Worm (Caenorhabditis elegans): ENCODE results near the gene sri-45.

DNA sequence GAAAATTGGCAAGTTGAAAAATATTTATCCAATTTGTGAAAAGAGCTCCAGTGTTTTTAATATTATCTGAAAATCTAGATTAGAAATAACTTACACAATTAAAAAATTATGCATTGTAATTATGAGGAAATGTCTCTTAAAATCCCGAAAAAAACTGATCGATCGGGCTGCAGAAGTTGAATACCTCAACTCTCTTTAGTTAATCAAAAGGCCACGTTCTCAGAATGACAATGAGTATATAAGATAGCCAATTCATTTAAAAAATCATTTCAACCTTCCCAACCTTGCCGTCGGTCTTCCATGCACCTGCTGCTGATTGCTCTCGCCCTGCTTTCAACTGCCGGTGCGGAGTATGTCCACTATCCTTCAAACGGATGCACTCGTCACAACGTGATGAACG lies 28.2 kb upstream of the sri-45 start, which contains the start of gene T02H6.4:
- TF ChIP-seq fos-1 (tag; optimal IDR thresholded peaks at IDR 0.05) (no peak), lin-15B (tag; optimal IDR thresholded peaks at IDR 0.05) (no peak), rbr-2 (tag; optimal IDR thresholded peaks at IDR 0.05) (no peak), F10B5.3 (tag; optimal IDR thresholded peaks at IDR 0.05) (no peak)
